Worm (Caenorhabditis elegans) whole organism, young adult: Measurements from ENCODE around the gene drap-1.

Experiments used
- F37B4.10 ChIP-seq: fragments of 200-800 bp; sonication (Bioruptor generic); IDR thresholded peaks from 2 replicates; pipeline ENCODE4 v1.3.6; 2022; ENCODE audit warnings: missing genetic modification characterization, missing compliant biosample characterization
- F39B2.1 ChIP-seq: fragments of 200-800 bp; sonication (Bioruptor generic); IDR thresholded peaks from 2 replicates; pipeline ENCODE4 v1.3.6; 2022; ENCODE audit warnings: missing genetic modification reagents, missing genetic modification characterization, missing compliant biosample characterization
- F49E8.2 ChIP-seq: sonication (generic microtip); optimal IDR thresholded peaks from 3 replicates; lab custom pipeline; 2017; ENCODE audit warnings: missing genetic modification characterization, mild to moderate bottlenecking, missing compliant biosample characterization, antibody characterized with exemption, moderate library complexity; ENCODE audit not compliant: insufficient read depth
- F52B5.7 ChIP-seq: sonication (generic microtip); optimal IDR thresholded peaks from 2 replicates; lab custom pipeline; 2016; ENCODE audit warnings: mild to moderate bottlenecking, missing genetic modification characterization, missing compliant biosample characterization
- F57C9.4 ChIP-seq: sonication (generic microtip); optimal IDR thresholded peaks from 2 replicates; lab custom pipeline; 2017; ENCODE audit warnings: mild to moderate bottlenecking, missing genetic modification characterization, missing compliant biosample characterization
- K12H6.12 ChIP-seq: fragments of 200-800 bp; sonication (Bioruptor generic); optimal IDR thresholded peaks from 2 replicates; lab custom pipeline; 2018; ENCODE audit warnings: mild to moderate bottlenecking, missing genetic modification characterization, missing compliant biosample characterization
- T07F8.4 ChIP-seq: sonication (generic microtip); optimal IDR thresholded peaks from 2 replicates; lab custom pipeline; 2016; ENCODE audit warnings: mild to moderate bottlenecking, missing genetic modification characterization, moderate library complexity, missing compliant biosample characterization
- Y53F4B.3 ChIP-seq: fragments of 200-800 bp; sonication (Bioruptor generic); IDR thresholded peaks from 2 replicates; pipeline ENCODE4 v1.3.6; 2022; ENCODE audit warnings: missing genetic modification reagents, missing genetic modification characterization, missing compliant biosample characterization
- Y67H2A.10 ChIP-seq: fragments of 200-800 bp; sonication (Bioruptor generic); conservative IDR thresholded peaks from 2 replicates; pipeline ENCODE4 v1.3.6; 2022; ENCODE audit warnings: missing genetic modification reagents, missing genetic modification characterization, missing compliant biosample characterization
- Y95B8A.8 ChIP-seq: fragments of 200-800 bp; sonication (Bioruptor generic); IDR thresholded peaks from 2 replicates; pipeline ENCODE4 v1.3.6; 2022; ENCODE audit warnings: missing genetic modification reagents, missing genetic modification characterization, missing compliant biosample characterization
- ZK185.1 ChIP-seq: sonication (generic microtip); optimal IDR thresholded peaks from 2 replicates; lab custom pipeline; 2016; ENCODE audit warnings: mild to moderate bottlenecking, missing genetic modification characterization, missing compliant biosample characterization; ENCODE audit not compliant: poor library complexity, severe bottlenecking
- akir-1 ChIP-seq: fragments of 200-800 bp; sonication (Bioruptor generic); optimal IDR thresholded peaks from 2 replicates; lab custom pipeline; 2018; ENCODE audit warnings: mild to moderate bottlenecking, missing genetic modification characterization, moderate library complexity, missing compliant biosample characterization
- attf-3 ChIP-seq: fragments of 200-800 bp; sonication (Bioruptor generic); conservative IDR thresholded peaks from 2 replicates; pipeline ENCODE4 v1.3.6; 2022; ENCODE audit warnings: missing genetic modification reagents, missing genetic modification characterization, missing compliant biosample characterization
- ccch-3 ChIP-seq: fragments of 200-800 bp; sonication (Bioruptor generic); optimal IDR thresholded peaks from 2 replicates; lab custom pipeline; 2018; ENCODE audit warnings: mild to moderate bottlenecking, missing genetic modification characterization, missing compliant biosample characterization
- cebp-2 ChIP-seq: fragments of 200-800 bp; sonication (Bioruptor generic); IDR thresholded peaks from 2 replicates; pipeline ENCODE4 v1.3.6; 2022; ENCODE audit warnings: missing genetic modification characterization, missing compliant biosample characterization
- ceh-58 ChIP-seq: fragments of 200-800 bp; sonication (Bioruptor generic); IDR thresholded peaks from 2 replicates; pipeline ENCODE4 v1.3.6; 2022; ENCODE audit warnings: missing genetic modification characterization, missing compliant biosample characterization
- dox-1 ChIP-seq: fragments of 200-800 bp; sonication (Bioruptor generic); IDR thresholded peaks from 2 replicates; pipeline ENCODE4 v1.3.6; 2022; ENCODE audit warnings: missing genetic modification reagents, missing genetic modification characterization, missing compliant biosample characterization
- dpff-1 ChIP-seq: sonication (generic microtip); optimal IDR thresholded peaks from 2 replicates; lab custom pipeline; 2017; ENCODE audit warnings: mild to moderate bottlenecking, missing genetic modification characterization, missing compliant biosample characterization
- efl-1 ChIP-seq: fragments of 150-350 bp; optimal IDR thresholded peaks from 2 replicates; lab custom pipeline; 2014; ENCODE audit warnings: missing biosample characterization, missing genetic modification reagents, missing genetic modification characterization
- egl-44 ChIP-seq: fragments of 200-800 bp; sonication (Bioruptor generic); IDR thresholded peaks from 2 replicates; pipeline ENCODE4 v1.3.6; 2022; ENCODE audit warnings: missing genetic modification reagents, missing genetic modification characterization, missing compliant biosample characterization
- ekl-4 ChIP-seq: fragments of 200-800 bp; sonication (Bioruptor generic); IDR thresholded peaks from 2 replicates; pipeline ENCODE4 v1.3.6; 2022; ENCODE audit warnings: missing genetic modification reagents, missing genetic modification characterization, missing compliant biosample characterization
- hlh-26 ChIP-seq: fragments of 200-800 bp; sonication (Bioruptor generic); conservative IDR thresholded peaks from 2 replicates; pipeline ENCODE4 v1.3.6; 2022; ENCODE audit warnings: missing genetic modification reagents, missing genetic modification characterization, missing compliant biosample characterization
- lag-1 ChIP-seq: fragments of 200-800 bp; sonication (Bioruptor generic); IDR thresholded peaks from 2 replicates; pipeline ENCODE4 v1.3.6; 2022; ENCODE audit warnings: missing genetic modification reagents, missing genetic modification characterization, missing compliant biosample characterization
- madf-6 ChIP-seq: fragments of 200-800 bp; sonication (Bioruptor generic); IDR thresholded peaks from 2 replicates; pipeline ENCODE4 v1.3.6; 2022; ENCODE audit warnings: missing genetic modification reagents, missing genetic modification characterization, missing compliant biosample characterization
- nhr-90 ChIP-seq: sonication (generic microtip); optimal IDR thresholded peaks from 2 replicates; lab custom pipeline; 2016; ENCODE audit warnings: missing genotype, mild to moderate bottlenecking, missing genetic modification characterization, missing compliant biosample characterization
- pbrm-1 ChIP-seq: fragments of 200-800 bp; sonication (Bioruptor generic); IDR thresholded peaks from 2 replicates; pipeline ENCODE4 v1.3.6; 2022; ENCODE audit warnings: missing genetic modification reagents, missing genetic modification characterization, missing compliant biosample characterization
- snpc-1.3 ChIP-seq: sonication (generic microtip); optimal IDR thresholded peaks from 2 replicates; lab custom pipeline; 2017; ENCODE audit warnings: missing genetic modification characterization, mild to moderate bottlenecking, missing compliant biosample characterization, antibody characterized with exemption, moderate library complexity, missing genotype, missing genetic modification reagents; ENCODE audit not compliant: insufficient read depth
- snpc-3.4 ChIP-seq: sonication (generic microtip); optimal IDR thresholded peaks from 2 replicates; lab custom pipeline; 2017; ENCODE audit warnings: missing genetic modification characterization, mild to moderate bottlenecking, missing compliant biosample characterization, antibody characterized with exemption, moderate library complexity, missing genotype, missing genetic modification reagents
- tbp1 ChIP-seq: fragments of 200-800 bp; sonication (Bioruptor generic); optimal IDR thresholded peaks from 2 replicates; lab custom pipeline; 2018; ENCODE audit warnings: mild to moderate bottlenecking, missing genetic modification characterization, missing compliant biosample characterization
- zim-3 ChIP-seq: sonication (generic microtip); optimal IDR thresholded peaks from 2 replicates; lab custom pipeline; 2017; ENCODE audit warnings: mild to moderate bottlenecking, missing genetic modification characterization, moderate library complexity, missing compliant biosample characterization
- ztf-22 ChIP-seq: fragments of 200-800 bp; sonication (Bioruptor generic); optimal IDR thresholded peaks from 2 replicates; lab custom pipeline; 2018; ENCODE audit warnings: mild to moderate bottlenecking, missing genetic modification characterization, moderate library complexity, missing compliant biosample characterization
- ztf-26 ChIP-seq: sonication (generic microtip); optimal IDR thresholded peaks from 2 replicates; lab custom pipeline; 2017; ENCODE audit warnings: missing genetic modification characterization, missing compliant biosample characterization
- ztf-28 ChIP-seq: fragments of 200-800 bp; sonication (Bioruptor generic); IDR thresholded peaks from 2 replicates; pipeline ENCODE4 v1.3.6; 2022; ENCODE audit warnings: missing genetic modification reagents, missing genetic modification characterization, missing compliant biosample characterization

Gene drap-1

DNA sequence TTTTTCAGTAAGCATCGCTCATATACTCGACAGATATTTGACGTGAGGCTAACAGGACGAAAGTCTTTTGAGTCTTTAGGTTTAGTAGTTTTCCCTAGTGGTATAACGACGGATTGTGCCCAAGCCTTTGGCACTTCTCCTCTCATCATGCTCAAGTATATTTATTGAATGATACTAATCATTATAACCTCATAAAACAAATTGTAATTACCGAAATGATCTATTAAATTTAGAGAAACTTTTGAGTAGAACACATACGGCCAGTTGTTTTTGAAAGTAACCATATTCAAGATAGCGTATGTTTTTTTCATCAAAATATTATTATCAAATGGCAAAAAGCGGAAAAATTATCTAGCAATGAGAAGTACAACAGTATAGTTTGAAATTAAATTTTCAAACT is 41.4 kb downstream of the drap-1 start:
- TF ChIP-seq F57C9.4 (tag; lab: Kevin White, UChicago) (no peak), F52B5.7 (tag; lab: Kevin White, UChicago) (no peak), dpff-1 (tag; lab: Kevin White, UChicago) (no peak), zim-3 (tag; lab: Kevin White, UChicago) (no peak), snpc-1.3 (tag; lab: Kevin White, UChicago) (no peak), pbrm-1 (no peak), T07F8.4 (tag; lab: Kevin White, UChicago) (no peak), lag-1 (no peak), efl-1 (GFP tag; lab: Kevin White, UChicago) (no peak), ZK185.1 (tag; lab: Kevin White, UChicago) (no peak), hlh-26 (GFP tag; lab: Robert Waterston, UW) (no peak), ceh-58 (no peak), Y95B8A.8 (no peak), attf-3 (GFP tag; lab: Robert Waterston, UW) (no peak), K12H6.12 (no peak)
- TF ChIP-seq, all 124 proteins: peak for 0

DNA sequence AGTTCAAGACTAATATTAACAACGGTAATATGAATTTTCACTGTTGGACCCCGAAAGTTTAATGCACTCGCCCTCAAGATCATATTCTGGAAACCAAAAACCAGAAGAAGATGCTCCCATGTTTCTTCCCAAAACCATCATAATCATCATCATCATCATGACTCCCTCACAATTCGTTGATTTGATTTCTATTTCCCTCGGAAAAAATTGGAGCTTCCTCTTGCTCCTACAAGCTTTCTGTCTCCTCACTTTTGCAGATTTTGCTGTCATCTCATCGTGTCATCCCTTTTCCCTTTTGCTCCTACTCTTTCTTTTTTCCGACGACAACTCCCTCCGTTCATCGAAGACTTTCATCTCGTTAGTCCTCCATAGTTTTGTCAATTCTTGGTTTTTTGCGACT is 42.1 kb downstream of the drap-1 start, which contains the start of gene F46B6.2:
Gene F46B6.2 (plus strand): TSS at position 316 of the 400 bp plus-strand sequence.
- TF ChIP-seq ztf-28 (GFP tag; lab: Robert Waterston, UW) (no peak), ztf-22 (GFP tag; lab: Kevin White, UChicago) (no peak), dox-1 (GFP tag; lab: Robert Waterston, UW) (no peak), snpc-3.4 (tag; lab: Kevin White, UChicago) (no peak), ekl-4 (GFP tag; lab: Robert Waterston, UW) (no peak)
- TF ChIP-seq, all 124 proteins: peak for 0

DNA sequence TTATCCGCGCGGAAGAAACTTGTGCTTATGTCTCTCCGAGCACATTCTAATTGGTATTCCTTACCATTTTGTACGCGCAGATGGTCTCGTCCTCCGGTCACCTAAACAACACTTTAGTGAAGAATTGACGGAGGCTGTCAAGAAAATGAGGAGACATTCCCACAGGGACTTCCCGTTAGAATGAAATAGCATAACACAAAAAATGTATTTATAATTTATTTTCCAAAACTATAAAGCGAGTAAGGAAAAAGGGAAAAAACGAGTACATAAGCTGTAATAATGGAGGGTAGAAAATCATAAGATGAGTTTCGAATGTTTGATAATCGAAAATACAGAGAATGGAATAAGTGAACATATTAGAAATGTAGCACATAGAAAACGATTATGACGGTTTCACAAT is 45.8 kb downstream of the drap-1 start, which contains the start of gene F46B6.12:
Gene F46B6.12 (minus strand): TSS at position 101 of the 400 bp plus-strand sequence.
- no peak for TF ChIP-seq akir-1 (GFP tag; lab: Kevin White, UChicago)
- no peak for TF ChIP-seq madf-6 (GFP tag; lab: Robert Waterston, UW)
- no peak for TF ChIP-seq ccch-3 (GFP tag; lab: Kevin White, UChicago)
- TF ChIP-seq tbp1 (GFP tag; lab: Kevin White, UChicago), result no peak
- TF ChIP-seq F37B4.10 (GFP tag; lab: Robert Waterston, UW), result no peak
- TF ChIP-seq Y67H2A.10 (GFP tag; lab: Robert Waterston, UW), result no peak
- no peak for TF ChIP-seq Y53F4B.3
- no peak for TF ChIP-seq egl-44 (GFP tag; lab: Robert Waterston, UW)
- TF ChIP-seq cebp-2 (GFP tag; lab: Robert Waterston, UW), result no peak
- no peak for TF ChIP-seq ztf-26

DNA sequence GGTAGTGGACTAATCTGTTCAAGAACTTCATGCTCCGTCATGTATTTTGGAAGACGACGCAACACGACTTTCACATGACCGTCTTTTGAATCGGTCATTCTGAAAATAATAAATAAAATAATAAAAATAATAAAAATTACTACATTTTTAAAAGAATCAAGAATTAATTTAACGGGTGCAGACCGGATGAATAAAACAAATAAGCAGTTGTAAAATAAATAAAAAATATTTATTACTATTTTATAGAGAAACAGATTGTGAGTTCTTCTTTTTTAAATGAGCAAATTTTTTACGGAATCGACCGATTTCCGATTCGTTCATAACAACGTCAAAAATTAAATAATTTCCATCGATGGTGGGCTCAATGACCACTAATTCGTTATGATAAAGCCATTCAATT is 47.7 kb downstream of the drap-1 start, which contains the start of gene smg-4:
Gene smg-4 (minus strand): TSS at position 101 of the 400 bp plus-strand sequence.
- TF ChIP-seq madf-6 (GFP tag; lab: Robert Waterston, UW), result 0 out of 2 replicates have a peak, but pooled peaks have one; percentile 10
- no peak for TF ChIP-seq nhr-90

DNA sequence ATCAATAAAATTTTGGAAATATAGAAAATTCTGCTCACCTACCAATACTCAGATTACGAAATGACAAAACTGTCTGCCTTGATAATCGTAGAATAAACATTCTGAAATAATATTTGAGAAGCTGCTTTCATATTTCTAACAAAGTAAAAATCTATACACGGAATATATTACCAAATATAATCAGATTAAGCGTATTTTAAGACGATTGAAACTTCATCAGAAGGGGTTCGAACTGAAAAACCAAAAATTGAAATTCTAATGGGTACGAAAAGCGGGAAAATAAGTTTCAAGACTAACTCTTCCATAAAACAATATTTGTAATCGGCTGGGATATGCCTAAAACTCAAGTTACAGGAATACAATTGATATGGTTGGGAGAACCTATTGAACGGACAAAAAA is 49.5 kb downstream of the drap-1 start, which contains the start of gene F46B6.4:
Gene F46B6.4 (minus strand): TSS at position 101 of the 400 bp plus-strand sequence.
- TF ChIP-seq F49E8.2, result no peak
- no peak for TF ChIP-seq F39B2.1 (GFP tag; lab: Robert Waterston, UW)
